Fruit fly (Drosophila melanogaster): Measurements from ENCODE around the gene CG4593.

CG4593 gene

dm6 chrX:6981470-6981952 is 32.2 kb upstream of the CG4593 start (continued):
- peak; percentile 48 for TF ChIP-seq esn (GFP tag; optimal IDR thresholded peaks at IDR 0.05)
- no peak for TF ChIP-seq fd59A (GFP tag; optimal IDR thresholded peaks at IDR 0.05)
- peak; percentile 44 for TF ChIP-seq topi (GFP tag; optimal IDR thresholded peaks at IDR 0.05)
- no peak for TF ChIP-seq CG11762 (GFP tag; optimal IDR thresholded peaks at IDR 0.05; ENCODE audit: insufficient read depth)
- TF ChIP-seq dac (GFP tag; optimal IDR thresholded peaks at IDR 0.05) = peak; percentile 12
- peak; percentile 32; the same call in 1 of the 2 replicates for TF ChIP-seq Gug (GFP tag; IDR thresholded peaks at IDR 0.05)
- TF ChIP-seq Sox102F (GFP tag; optimal IDR thresholded peaks at IDR 0.05) = peak; percentile 35
- TF ChIP-seq ss (GFP tag; optimal IDR thresholded peaks at IDR 0.05) = peak; percentile 27 to 45
- peak; percentile 26 for TF ChIP-seq net (GFP tag; optimal IDR thresholded peaks at IDR 0.05)
- TF ChIP-seq Eip75B (GFP tag; optimal IDR thresholded peaks at IDR 0.05) = peak; percentile 30
- TF ChIP-seq Hr4 (GFP tag; optimal IDR thresholded peaks at IDR 0.05) = peak; percentile 53
- peak; percentile 17 for TF ChIP-seq CG3919 (GFP tag; optimal IDR thresholded peaks at IDR 0.05)
- peak; percentile 71 for TF ChIP-seq Eip78C (GFP tag)
- no peak for TF ChIP-seq salr (GFP tag; optimal IDR thresholded peaks at IDR 0.05)
- no peak for TF ChIP-seq CG8632 (GFP tag; optimal IDR thresholded peaks at IDR 0.05)
- TF ChIP-seq Lpt (GFP tag; optimal IDR thresholded peaks at IDR 0.05) = no peak
- peak; percentile 20 for TF ChIP-seq Smox (GFP tag; optimal IDR thresholded peaks at IDR 0.05)
- TF ChIP-seq CG6276 (GFP tag; optimal IDR thresholded peaks at IDR 0.05) = peak; percentile 16
- peak; percentile 57 for TF ChIP-seq achi (GFP tag; optimal IDR thresholded peaks at IDR 0.05)
- TF ChIP-seq Eip93F (GFP tag; optimal IDR thresholded peaks at IDR 0.05) = no peak

dm6 chrX:6982054-6982453 is 31.6 kb upstream of the CG4593 start:
- TF ChIP-seq CG11294 (GFP tag; IDR thresholded peaks at IDR 0.05) (no peak), CG1621 (tag; optimal IDR thresholded peaks at IDR 0.05) (no peak), CG3032 (tag; optimal IDR thresholded peaks at IDR 0.05) (peak; percentile 22), CG6792 (GFP tag; optimal IDR thresholded peaks at IDR 0.05) (no peak), achi (GFP tag; optimal IDR thresholded peaks at IDR 0.05) (peak; percentile 49), CG32006 (GFP tag; optimal IDR thresholded peaks at IDR 0.05) (peak; percentile 37), Lpt (GFP tag; optimal IDR thresholded peaks at IDR 0.05) (no peak), CG7368 (GFP tag; optimal IDR thresholded peaks at IDR 0.05) (no peak), CG8632 (GFP tag; optimal IDR thresholded peaks at IDR 0.05) (peak; percentile 46), CG6808 (GFP tag; optimal IDR thresholded peaks at IDR 0.05) (no peak), CG10631 (GFP tag; optimal IDR thresholded peaks at IDR 0.05) (peak; percentile 38), CG4318 (GFP tag; optimal IDR thresholded peaks at IDR 0.05) (no peak), CG34406 (GFP tag; optimal IDR thresholded peaks at IDR 0.05) (peak; percentile 38), CG6163 (GFP tag; IDR thresholded peaks at IDR 0.05) (peak; percentile 36; the same call in 2 of the 3 replicates), Hr38 (GFP tag; optimal IDR thresholded peaks at IDR 0.05) (no peak), CG8119 (GFP tag; IDR thresholded peaks at IDR 0.05) (0 out of 3 replicates have a peak, but pooled peaks have one; percentile 24), Smox (GFP tag; optimal IDR thresholded peaks at IDR 0.05) (peak; percentile 50), Gug (GFP tag; IDR thresholded peaks at IDR 0.05) (no peak), dsx (GFP tag; optimal IDR thresholded peaks at IDR 0.05; ENCODE audit: poor library complexity, severe bottlenecking) (peak; percentile 24), Met (GFP tag; optimal IDR thresholded peaks at IDR 0.05) (peak; percentile 56), fkh (GFP tag; optimal IDR thresholded peaks at IDR 0.05) (no peak), CG11902 (GFP tag; optimal IDR thresholded peaks at IDR 0.05) (no peak), CG11762 (GFP tag; optimal IDR thresholded peaks at IDR 0.05; ENCODE audit: insufficient read depth) (no peak), Eip78C (GFP tag) (peak; percentile 77), CG31627 (GFP tag; optimal IDR thresholded peaks at IDR 0.05) (peak; percentile 48), Eip75B (GFP tag; optimal IDR thresholded peaks at IDR 0.05) (peak; percentile 36), fd59A (GFP tag; optimal IDR thresholded peaks at IDR 0.05) (peak; percentile 11), Blimp-1 (GFP tag; optimal IDR thresholded peaks at IDR 0.05) (no peak), spab (GFP tag; optimal IDR thresholded peaks at IDR 0.05) (no peak), vri (GFP tag; optimal IDR thresholded peaks at IDR 0.05) (no peak), Sox102F (GFP tag; optimal IDR thresholded peaks at IDR 0.05) (no peak), Sox14 (GFP tag; optimal IDR thresholded peaks at IDR 0.05) (peak; percentile 53), fd85E (GFP tag; optimal IDR thresholded peaks at IDR 0.05) (no peak), net (GFP tag; optimal IDR thresholded peaks at IDR 0.05) (no peak), lz (GFP tag; optimal IDR thresholded peaks at IDR 0.05) (peak; percentile 50), eg (GFP tag; IDR thresholded peaks at IDR 0.05) (no peak), CG8319 (GFP tag; optimal IDR thresholded peaks at IDR 0.05) (no peak), pdm3 (GFP tag; optimal IDR thresholded peaks at IDR 0.05) (peak; percentile 52), salr (GFP tag; optimal IDR thresholded peaks at IDR 0.05) (no peak), ss (GFP tag; optimal IDR thresholded peaks at IDR 0.05) (peak in 1 of 2 experiments; percentile 9), Hr4 (GFP tag; optimal IDR thresholded peaks at IDR 0.05) (no peak), OdsH (GFP tag; optimal IDR thresholded peaks at IDR 0.05) (peak; percentile 31)

Data from whole organism, prepupa.